Worm (Caenorhabditis elegans) whole organism, young adult: ENCODE measurements around the gene prdx-2.

Experiments
- B0019.2 ChIP-seq: fragments of 200-800 bp; sonication (Bioruptor generic); conservative IDR thresholded peaks from 2 replicates; pipeline ENCODE4 v1.3.6; 2022; ENCODE audit warnings: missing genetic modification reagents, missing genetic modification characterization, missing compliant biosample characterization
- B0261.1 ChIP-seq: sonication (generic microtip); optimal IDR thresholded peaks from 2 replicates; lab custom pipeline; 2016; ENCODE audit warnings: mild to moderate bottlenecking, missing genetic modification characterization, moderate library complexity, missing compliant biosample characterization
- C06A6.2 ChIP-seq: fragments of 200-800 bp; sonication (Bioruptor generic); conservative IDR thresholded peaks from 2 replicates; pipeline ENCODE4 v1.3.6; 2022; ENCODE audit warnings: missing genetic modification characterization, missing compliant biosample characterization
- C17E4.6 ChIP-seq: fragments of 200-800 bp; sonication (Bioruptor generic); IDR thresholded peaks from 2 replicates; pipeline ENCODE4 v1.3.6; 2022; ENCODE audit warnings: missing genetic modification reagents, missing genetic modification characterization, missing compliant biosample characterization
- F22D6.2 ChIP-seq: sonication (generic microtip); optimal IDR thresholded peaks from 2 replicates; lab custom pipeline; 2016; ENCODE audit warnings: mild to moderate bottlenecking, missing genetic modification characterization, missing compliant biosample characterization
- F33H1.4 ChIP-seq: fragments of 200-800 bp; sonication (Bioruptor generic); IDR thresholded peaks from 2 replicates; pipeline ENCODE4 v1.3.6; 2022; ENCODE audit warnings: missing genetic modification reagents, missing genetic modification characterization, missing compliant biosample characterization
- F49E8.2 ChIP-seq: sonication (generic microtip); optimal IDR thresholded peaks from 3 replicates; lab custom pipeline; 2017; ENCODE audit warnings: missing genetic modification characterization, mild to moderate bottlenecking, missing compliant biosample characterization, antibody characterized with exemption, moderate library complexity; ENCODE audit not compliant: insufficient read depth
- F57C9.4 ChIP-seq: sonication (generic microtip); optimal IDR thresholded peaks from 2 replicates; lab custom pipeline; 2017; ENCODE audit warnings: mild to moderate bottlenecking, missing genetic modification characterization, missing compliant biosample characterization
- K11D2.4 ChIP-seq: fragments of 200-800 bp; sonication (Bioruptor generic); IDR thresholded peaks from 2 replicates; pipeline ENCODE4 v1.3.6; 2022; ENCODE audit warnings: missing genetic modification reagents, missing genetic modification characterization, missing compliant biosample characterization
- Y53G8AR.9 ChIP-seq: fragments of 200-800 bp; sonication (Bioruptor generic); conservative IDR thresholded peaks from 2 replicates; pipeline ENCODE4 v1.3.6; 2022; ENCODE audit warnings: missing genetic modification reagents, missing genetic modification characterization, missing compliant biosample characterization
- atf-7 ChIP-seq: sonication (generic microtip); optimal IDR thresholded peaks from 2 replicates; lab custom pipeline; 2017; ENCODE audit warnings: mild to moderate bottlenecking, missing genetic modification characterization, missing compliant biosample characterization
- attf-6 ChIP-seq: fragments of 200-800 bp; sonication (Bioruptor generic); IDR thresholded peaks from 2 replicates; pipeline ENCODE4 v1.3.6; 2022; ENCODE audit warnings: missing genetic modification reagents, missing genetic modification characterization, missing compliant biosample characterization
- bed-1 ChIP-seq: fragments of 200-800 bp; sonication (Bioruptor generic); IDR thresholded peaks from 2 replicates; pipeline ENCODE4 v1.3.6; 2022; ENCODE audit warnings: missing genetic modification reagents, missing genetic modification characterization, missing compliant biosample characterization
- ccch-3 ChIP-seq: fragments of 200-800 bp; sonication (Bioruptor generic); optimal IDR thresholded peaks from 2 replicates; lab custom pipeline; 2018; ENCODE audit warnings: mild to moderate bottlenecking, missing genetic modification characterization, missing compliant biosample characterization
- cebp-1 ChIP-seq, 2 experiments: fragments of 200-800 bp in 1 of 2; sonication (Bioruptor generic) in 1 of 2; sonication (generic microtip) in 1 of 2; IDR thresholded peaks in 1 of 2; optimal IDR thresholded peaks in 1 of 2; 2 replicates each; pipeline versions ENCODE4 v1.3.6 to Lab custom; 2017 to 2022; ENCODE audit warnings: missing compliant biosample characterization in 2 of 2, missing genetic modification characterization in 2 of 2, mild to moderate bottlenecking in 1 of 2, missing genetic modification reagents in 1 of 2, moderate library complexity in 1 of 2
- cebp-2 ChIP-seq: fragments of 200-800 bp; sonication (Bioruptor generic); IDR thresholded peaks from 2 replicates; pipeline ENCODE4 v1.3.6; 2022; ENCODE audit warnings: missing genetic modification characterization, missing compliant biosample characterization
- ceh-100 ChIP-seq: fragments of 200-800 bp; sonication (Bioruptor generic); IDR thresholded peaks from 2 replicates; pipeline ENCODE4 v1.3.6; 2022; ENCODE audit warnings: missing genetic modification reagents, missing genetic modification characterization, missing compliant biosample characterization
- ceh-40 ChIP-seq: fragments of 200-800 bp; sonication (Bioruptor generic); IDR thresholded peaks from 2 replicates; pipeline ENCODE4 v1.3.6; 2022; ENCODE audit warnings: missing genetic modification characterization, missing compliant biosample characterization
- ceh-91 ChIP-seq: fragments of 200-800 bp; sonication (Bioruptor generic); IDR thresholded peaks from 2 replicates; pipeline ENCODE4 v1.3.6; 2022; ENCODE audit warnings: missing genetic modification reagents, missing genetic modification characterization, missing compliant biosample characterization
- chd-7 ChIP-seq: sonication (generic microtip); optimal IDR thresholded peaks from 2 replicates; lab custom pipeline; 2016; ENCODE audit warnings: mild to moderate bottlenecking, missing genetic modification characterization, moderate library complexity, missing compliant biosample characterization
- dpl-1 ChIP-seq: fragments of 150-350 bp; optimal IDR thresholded peaks from 2 replicates; lab custom pipeline; 2014; ENCODE audit warnings: missing biosample characterization, missing genetic modification reagents, missing genetic modification characterization
- efl-1 ChIP-seq: fragments of 150-350 bp; optimal IDR thresholded peaks from 2 replicates; lab custom pipeline; 2014; ENCODE audit warnings: missing biosample characterization, missing genetic modification reagents, missing genetic modification characterization
- egl-18 ChIP-seq: fragments of 200-800 bp; sonication (Bioruptor generic); IDR thresholded peaks from 2 replicates; pipeline ENCODE4 v1.3.6; 2022; ENCODE audit warnings: missing genetic modification reagents, missing genetic modification characterization, missing compliant biosample characterization
- fkh-3 ChIP-seq: sonication (generic microtip); optimal IDR thresholded peaks from 2 replicates; lab custom pipeline; 2016; ENCODE audit warnings: mild to moderate bottlenecking, missing genetic modification characterization, missing compliant biosample characterization
- him-1 ChIP-seq: sonication (generic microtip); optimal IDR thresholded peaks from 2 replicates; lab custom pipeline; 2016; ENCODE audit warnings: missing genotype, missing genetic modification reagents, missing genetic modification characterization, missing compliant biosample characterization
- hlh-12 ChIP-seq: sonication (generic microtip); optimal IDR thresholded peaks from 2 replicates; lab custom pipeline; 2016; ENCODE audit warnings: missing genetic modification characterization, missing compliant biosample characterization
- hlh-26 ChIP-seq: fragments of 200-800 bp; sonication (Bioruptor generic); conservative IDR thresholded peaks from 2 replicates; pipeline ENCODE4 v1.3.6; 2022; ENCODE audit warnings: missing genetic modification reagents, missing genetic modification characterization, missing compliant biosample characterization
- hrde-1 ChIP-seq: sonication (generic microtip); optimal IDR thresholded peaks from 2 replicates; lab custom pipeline; 2016; ENCODE audit warnings: missing genetic modification characterization, mild to moderate bottlenecking, missing compliant biosample characterization, moderate library complexity, missing genotype, missing genetic modification reagents, borderline replicate concordance
- lag-1 ChIP-seq: fragments of 200-800 bp; sonication (Bioruptor generic); IDR thresholded peaks from 2 replicates; pipeline ENCODE4 v1.3.6; 2022; ENCODE audit warnings: missing genetic modification reagents, missing genetic modification characterization, missing compliant biosample characterization
- lin-35 ChIP-seq, 3 experiments: fragments of 150-350 bp in 2 of 3; sonication (generic microtip) in 1 of 3; optimal IDR thresholded peaks; 2 replicates each; lab custom pipeline; 2014 to 2018; ENCODE audit warnings: missing biosample characterization in 3 of 3, missing genetic modification characterization in 3 of 3, missing genetic modification reagents in 3 of 3
- madf-3 ChIP-seq: fragments of 200-800 bp; sonication (Bioruptor generic); IDR thresholded peaks from 2 replicates; pipeline ENCODE4 v1.3.6; 2022; ENCODE audit warnings: missing genetic modification reagents, missing genetic modification characterization, missing compliant biosample characterization
- madf-8 ChIP-seq: fragments of 200-800 bp; sonication (Bioruptor generic); conservative IDR thresholded peaks from 2 replicates; pipeline ENCODE4 v1.3.6; 2022; ENCODE audit warnings: missing genetic modification reagents, missing genetic modification characterization, missing compliant biosample characterization
- mcd-1 ChIP-seq: fragments of 200-800 bp; sonication (Bioruptor generic); IDR thresholded peaks from 2 replicates; pipeline ENCODE4 v1.3.6; 2022; ENCODE audit warnings: missing genetic modification reagents, missing genetic modification characterization, missing compliant biosample characterization
- mxl-1 ChIP-seq: sonication (generic microtip); optimal IDR thresholded peaks from 2 replicates; lab custom pipeline; 2016; ENCODE audit warnings: missing genetic modification characterization, missing compliant biosample characterization
- nfya-1 ChIP-seq: sonication (generic microtip); optimal IDR thresholded peaks from 2 replicates; lab custom pipeline; 2017; ENCODE audit warnings: antibody characterized with exemption, missing compliant biosample characterization, missing genetic modification characterization, borderline replicate concordance; ENCODE audit not compliant: insufficient read depth
- nfyb-1 ChIP-seq: fragments of 200-800 bp; sonication (Bioruptor generic); IDR thresholded peaks from 2 replicates; pipeline ENCODE4 v1.3.6; 2022; ENCODE audit warnings: missing genetic modification reagents, missing genetic modification characterization, missing compliant biosample characterization
- nhr-90 ChIP-seq: sonication (generic microtip); optimal IDR thresholded peaks from 2 replicates; lab custom pipeline; 2016; ENCODE audit warnings: missing genotype, mild to moderate bottlenecking, missing genetic modification characterization, missing compliant biosample characterization
- rpc-1 ChIP-seq, 2 experiments: fragments of 150-350 bp in 1 of 2; sonication (generic microtip) in 1 of 2; optimal IDR thresholded peaks; 2 replicates each; lab custom pipeline; 2014 to 2018; ENCODE audit warnings: missing biosample characterization in 1 of 2, missing genetic modification characterization in 1 of 2, missing genetic modification reagents in 1 of 2, missing genotype in 1 of 2
- sdz-38 ChIP-seq: sonication (generic microtip); optimal IDR thresholded peaks from 2 replicates; lab custom pipeline; 2016; ENCODE audit warnings: missing genotype, missing genetic modification characterization, missing compliant biosample characterization
- sea-2 ChIP-seq: fragments of 200-800 bp; sonication (Bioruptor generic); IDR thresholded peaks from 2 replicates; pipeline ENCODE4 v1.3.6; 2022; ENCODE audit warnings: missing genetic modification characterization, missing compliant biosample characterization
- snpc-1.1 ChIP-seq: sonication (generic microtip); optimal IDR thresholded peaks from 2 replicates; lab custom pipeline; 2017; ENCODE audit warnings: missing genetic modification characterization, mild to moderate bottlenecking, missing compliant biosample characterization, antibody characterized with exemption, moderate library complexity, missing genotype, missing genetic modification reagents; ENCODE audit not compliant: insufficient read depth
- snpc-4 ChIP-seq, 5 experiments: fragments of 150-350 bp in 1 of 5; sonication (generic microtip) in 4 of 5; optimal IDR thresholded peaks; 2 replicates each; lab custom pipeline; 2014 to 2018; ENCODE audit warnings: missing genetic modification characterization in 5 of 5, missing biosample characterization in 3 of 5, antibody characterized with exemption in 2 of 5, mild to moderate bottlenecking in 2 of 5, missing compliant biosample characterization in 2 of 5, missing genotype in 2 of 5, moderate library complexity in 2 of 5, missing genetic modification reagents in 1 of 5
- unc-130 ChIP-seq: sonication (generic microtip); optimal IDR thresholded peaks from 2 replicates; lab custom pipeline; 2016; ENCODE audit warnings: missing genetic modification reagents, missing genetic modification characterization, missing compliant biosample characterization
- unc-62 ChIP-seq: fragments of 150-350 bp; optimal IDR thresholded peaks from 2 replicates; lab custom pipeline; 2014; ENCODE audit warnings: missing biosample characterization, missing genetic modification reagents, missing genetic modification characterization
- ztf-25 ChIP-seq: fragments of 200-800 bp; sonication (Bioruptor generic); IDR thresholded peaks from 2 replicates; pipeline ENCODE4 v1.3.6; 2022; ENCODE audit warnings: missing genetic modification reagents, missing genetic modification characterization, missing compliant biosample characterization
- ztf-28 ChIP-seq: fragments of 200-800 bp; sonication (Bioruptor generic); IDR thresholded peaks from 2 replicates; pipeline ENCODE4 v1.3.6; 2022; ENCODE audit warnings: missing genetic modification reagents, missing genetic modification characterization, missing compliant biosample characterization

prdx-2 gene

ce11 chrII:5379614-5380077 lies 1.7 kb downstream of the prdx-2 start, which contains the start of gene pkc-3 (continued):
- TF ChIP-seq ztf-28 (GFP tag; lab: Robert Waterston, UW) (no peak), snpc-1.1 (tag; lab: Kevin White, UChicago) (no peak), ceh-91 (no peak), unc-130 (GFP tag; lab: Kevin White, UChicago) (peak; percentile 34), bed-1 (GFP tag; lab: Robert Waterston, UW) (no peak), mxl-1 (no peak), chd-7 (tag; lab: Kevin White, UChicago) (peak; percentile 82), nfya-1 (tag; lab: Kevin White, UChicago) (no peak), nhr-90 (tag; lab: Kevin White, UChicago) (peak; percentile 70), ceh-100 (GFP tag; lab: Robert Waterston, UW) (peak; percentile 23; the same call in 1 of the 2 replicates), F33H1.4 (GFP tag; lab: Robert Waterston, UW) (peak; percentile 29; the same call in 1 of the 2 replicates), ztf-25 (GFP tag; lab: Robert Waterston, UW) (no peak), lag-1 (GFP tag; lab: Robert Waterston, UW) (no peak), K11D2.4 (GFP tag; lab: Robert Waterston, UW) (no peak), lin-35 (GFP tag; optimal IDR thresholded peaks at IDR 0.05; lab: Kevin White, UChicago) (peak in 1 of 3 experiments; percentile 47), him-1 (no peak), cebp-2 (GFP tag; lab: Robert Waterston, UW) (0 out of 2 replicates have a peak, but pooled peaks have one; percentile 31), C06A6.2 (GFP tag; lab: Robert Waterston, UW) (peak; percentile 35; the same call in 1 of the 2 replicates), sea-2 (GFP tag; lab: Robert Waterston, UW) (no peak), snpc-4 (GFP tag; optimal IDR thresholded peaks at IDR 0.05; lab: Kevin White, UChicago) (no peak), snpc-4 (tag; optimal IDR thresholded peaks at IDR 0.05; lab: Kevin White, UChicago) (peak; percentile 13 to 64 (median 54)), ceh-40 (0 out of 2 replicates have a peak, but pooled peaks have one; percentile 10), sdz-38 (tag; lab: Kevin White, UChicago) (no peak), B0019.2 (no peak), B0261.1 (no peak), dpl-1 (no peak), rpc-1 (optimal IDR thresholded peaks at IDR 0.05; lab: Kevin White, UChicago) (no peak), rpc-1 (tag; optimal IDR thresholded peaks at IDR 0.05; lab: Kevin White, UChicago) (no peak), mcd-1 (GFP tag; lab: Robert Waterston, UW) (peak; percentile 47; the same call in 1 of the 2 replicates), egl-18 (GFP tag; lab: Robert Waterston, UW) (0 out of 2 replicates have a peak, but pooled peaks have one; percentile 3), C17E4.6 (GFP tag; lab: Robert Waterston, UW) (no peak), F49E8.2 (peak; percentile 28), fkh-3 (tag; lab: Kevin White, UChicago) (no peak), unc-62 (no peak), efl-1 (peak; percentile 63), atf-7 (tag; lab: Kevin White, UChicago) (peak; percentile 76), F22D6.2 (tag; lab: Kevin White, UChicago) (peak; percentile 37), madf-3 (GFP tag; lab: Robert Waterston, UW) (peak; percentile 72), hrde-1 (peak; percentile 3), madf-8 (no peak), Y53G8AR.9 (GFP tag; lab: Robert Waterston, UW) (peak; percentile 86), F57C9.4 (tag; lab: Kevin White, UChicago) (no peak), nfyb-1 (peak; percentile 72), cebp-1 (GFP tag; IDR thresholded peaks at IDR 0.05; lab: Robert Waterston, UW) (no peak), cebp-1 (tag; optimal IDR thresholded peaks at IDR 0.05; lab: Kevin White, UChicago) (peak; percentile 65), ccch-3 (no peak), hlh-12 (no peak), hlh-26 (GFP tag; lab: Robert Waterston, UW) (no peak), attf-6 (GFP tag; lab: Robert Waterston, UW) (peak; percentile 45; the same call in 1 of the 2 replicates)
